Worm (Caenorhabditis elegans): ENCODE measurements around the gene BE10.3.

- no peak for TF ChIP-seq tbx-11 (GFP tag; IDR thresholded peaks at IDR 0.05)
- no peak for TF ChIP-seq flt-1 (GFP tag; IDR thresholded peaks at IDR 0.05)
- no peak for TF ChIP-seq tra-4 (tag; optimal IDR thresholded peaks at IDR 0.05)
- TF ChIP-seq B0310.2 (tag; optimal IDR thresholded peaks at IDR 0.05), result no peak
- no peak for TF ChIP-seq ama-1 (optimal IDR thresholded peaks at IDR 0.05)
Measured at ce11 chrIII:12822608-12823261, 14.9 kb downstream of the BE10.3 start.
